Worm (Caenorhabditis elegans): Measurements from ENCODE around the gene gcy-14.
A peak's percentile ranks its signal among the peaks of the same experiment; 100 is the strongest.
"Not testable (repeated sequence)": the region's sequence is repeated elsewhere in the genome, so short reads cannot be mapped to it uniquely, and the experiment has no call there.

The gcy-14 gene

DNA sequence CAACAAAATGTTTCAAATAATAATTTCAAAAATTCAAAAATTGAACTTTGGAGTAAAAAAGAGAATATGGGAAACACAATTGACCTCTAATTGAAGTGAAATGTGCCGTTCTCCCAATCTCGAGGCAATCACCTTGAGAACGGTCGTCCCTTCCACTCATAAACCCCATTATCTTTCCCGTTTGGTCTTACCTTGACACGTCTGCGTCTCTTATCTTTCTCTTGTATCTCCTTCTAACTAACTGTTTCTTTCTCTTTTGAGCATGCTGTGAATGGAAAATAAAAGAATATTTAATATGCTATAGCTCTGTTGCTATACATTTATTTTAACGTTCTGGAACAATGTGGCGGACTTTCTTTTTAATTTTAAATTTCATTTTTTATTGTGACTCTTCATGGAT lies 31.5 kb upstream of the gcy-14 start, which contains the start of gene H12D21.10:
Gene H12D21.10 (plus strand): TSS at position 260 of the 400 bp plus-strand sequence.
- TF ChIP-seq ZK546.5 (tag; optimal IDR thresholded peaks at IDR 0.05) = no peak
- TF ChIP-seq nhr-25 (tag; optimal IDR thresholded peaks at IDR 0.05) = peak; percentile 27
- TF ChIP-seq pha-4 (tag; optimal IDR thresholded peaks at IDR 0.05) = peak; percentile 15
- no peak for TF ChIP-seq elt-3 (tag; optimal IDR thresholded peaks at IDR 0.05)
- TF ChIP-seq aly-2 (tag; optimal IDR thresholded peaks at IDR 0.05) = no peak
- TF ChIP-seq ceh-28 (tag; optimal IDR thresholded peaks at IDR 0.05) = no peak
- TF ChIP-seq mdl-1 (tag; optimal IDR thresholded peaks at IDR 0.05) = no peak
- TF ChIP-seq elt-2 (tag; optimal IDR thresholded peaks at IDR 0.05) = peak; percentile 13
- TF ChIP-seq nfya-1 (tag; optimal IDR thresholded peaks at IDR 0.05; ENCODE audit: insufficient read depth) = no peak
- no peak for TF ChIP-seq egl-5 (tag; optimal IDR thresholded peaks at IDR 0.05)
- no peak for TF ChIP-seq sea-2 (GFP tag; optimal IDR thresholded peaks at IDR 0.05)
- no peak for TF ChIP-seq fkh-10 (GFP tag; optimal IDR thresholded peaks at IDR 0.05)
- no peak for TF ChIP-seq unc-62 (GFP tag; optimal IDR thresholded peaks at IDR 0.05)

ce11 chrV:14897731-14898130 lies 29.6 kb upstream of the gcy-14 start, which contains the start of gene H12D21.6:
Gene H12D21.6, minus strand, starts transcription at chrV:14897831.
- no peak for TF ChIP-seq lin-39 (tag; optimal IDR thresholded peaks at IDR 0.05)
- TF ChIP-seq daf-12 (tag; optimal IDR thresholded peaks at IDR 0.05) = no peak
- no peak for TF ChIP-seq elt-2 (tag; optimal IDR thresholded peaks at IDR 0.05)
- no peak for TF ChIP-seq nhr-23 (tag; optimal IDR thresholded peaks at IDR 0.05)
- no peak for TF ChIP-seq pha-4 (tag; optimal IDR thresholded peaks at IDR 0.05)
- TF ChIP-seq nhr-25 (tag; optimal IDR thresholded peaks at IDR 0.05) = no peak

- TF ChIP-seq pqm-1 (tag; optimal IDR thresholded peaks at IDR 0.05) = peak; percentile 58
- TF ChIP-seq nhr-11 (tag; optimal IDR thresholded peaks at IDR 0.05) = no peak
- peak; percentile 27 for TF ChIP-seq pha-4 (tag; optimal IDR thresholded peaks at IDR 0.05)
- TF ChIP-seq nhr-237 (tag; optimal IDR thresholded peaks at IDR 0.05) = no peak
- TF ChIP-seq elt-2 (tag; optimal IDR thresholded peaks at IDR 0.05) = peak; percentile 83
Observed at ce11 chrV:14895557-14895956, 27.5 kb upstream of the gcy-14 start, which contains the start of gene mpst-3. Gene mpst-3, plus strand, starts transcription at chrV:14895647.

- TF ChIP-seq egl-5 (tag; optimal IDR thresholded peaks at IDR 0.05) (no peak), ztf-4 (tag; optimal IDR thresholded peaks at IDR 0.05) (no peak), daf-12 (tag; optimal IDR thresholded peaks at IDR 0.05) (no peak), ceh-28 (tag; optimal IDR thresholded peaks at IDR 0.05) (no peak), nfya-1 (tag; optimal IDR thresholded peaks at IDR 0.05; ENCODE audit: insufficient read depth) (no peak), elt-2 (tag; optimal IDR thresholded peaks at IDR 0.05) (no peak), eor-1 (tag; optimal IDR thresholded peaks at IDR 0.05) (no peak), nhr-43 (tag; optimal IDR thresholded peaks at IDR 0.05; ENCODE audit: poor library complexity, severe bottlenecking) (no peak), fkh-2 (tag; optimal IDR thresholded peaks at IDR 0.05) (no peak), nhr-77 (tag; optimal IDR thresholded peaks at IDR 0.05) (no peak), lsy-12 (tag; optimal IDR thresholded peaks at IDR 0.05) (no peak)
Observed at ce11 chrV:14893355-14894050, 25.4 kb upstream of the gcy-14 start, which contains the start of the genes mpst-2 and H12D21.5. Gene mpst-2, minus strand, starts transcription at chrV:14893455. Gene H12D21.5, plus strand, starts transcription at chrV:14894000.

DNA sequence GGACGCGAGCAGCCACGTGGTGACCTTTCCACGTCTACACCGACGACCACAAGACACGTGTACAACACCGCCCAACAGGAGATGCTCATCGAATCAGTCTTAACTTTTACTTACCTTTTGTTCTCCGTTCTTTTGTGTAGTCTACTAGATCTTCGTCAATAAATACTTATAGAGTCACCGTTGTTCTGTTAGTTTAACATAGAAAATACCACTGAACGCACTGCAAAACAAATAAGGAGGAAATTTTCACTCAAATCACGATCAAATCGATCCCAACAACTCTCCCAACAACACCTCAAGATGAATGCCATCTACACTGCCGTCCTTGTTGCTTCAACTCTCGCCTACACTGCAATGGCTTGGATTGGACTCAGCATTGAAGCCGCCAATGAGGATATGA lies 22.7 kb upstream of the gcy-14 start, which contains the start of gene nspa-2:
Gene nspa-2 (plus strand): TSS at position 301 of the 400 bp plus-strand sequence.
- TF ChIP-seq R02D3.7, lin-39, ceh-9 (tag; optimal IDR thresholded peaks at IDR 0.05): not testable (repeated sequence)

- TF ChIP-seq skn-1 (tag; optimal IDR thresholded peaks at IDR 0.05) = no peak
- TF ChIP-seq ama-1 (optimal IDR thresholded peaks at IDR 0.05) = no peak
- no peak for TF ChIP-seq elt-3 (tag; optimal IDR thresholded peaks at IDR 0.05)
- peak; percentile 54 for TF ChIP-seq nhr-23 (tag; optimal IDR thresholded peaks at IDR 0.05)
- no peak for TF ChIP-seq nhr-76 (tag; optimal IDR thresholded peaks at IDR 0.05)
- no peak for TF ChIP-seq sea-2 (GFP tag; optimal IDR thresholded peaks at IDR 0.05)
Observed at ce11 chrV:14877242-14877819, 9.2 kb upstream of the gcy-14 start.

All from whole organism, L3 larva.